Fruit fly (Drosophila melanogaster) whole organism, embryonic: Measurements from ENCODE around the gene Phs.

Experiments
- CG12744 ChIP-seq: fragments of 200-800 bp; sonication (Bioruptor generic); optimal IDR thresholded peaks from 2 replicates; lab custom pipeline; 2016; ENCODE audit warnings: missing biosample characterization, missing genetic modification characterization
- CG17802 ChIP-seq: fragments of 200-800 bp; sonication (Bioruptor generic); optimal IDR thresholded peaks from 2 replicates; lab custom pipeline; 2018; ENCODE audit warnings: missing biosample characterization, mild to moderate bottlenecking, missing genetic modification characterization, moderate library complexity
- Dp ChIP-seq: fragments of 200-800 bp; sonication (Bioruptor generic); optimal IDR thresholded peaks from 2 replicates; lab custom pipeline; 2018; ENCODE audit warnings: missing biosample characterization, mild to moderate bottlenecking, missing genetic modification characterization, moderate library complexity
- Lhr ChIP-seq: fragments of 200-800 bp; sonication (Bioruptor generic); optimal IDR thresholded peaks from 3 replicates; lab custom pipeline; 2017; ENCODE audit warnings: mild to moderate bottlenecking, missing biosample characterization, missing genetic modification reagents, missing genetic modification characterization
- amos ChIP-seq: fragments of 200-800 bp; sonication (Bioruptor generic); IDR thresholded peaks from 2 replicates; pipeline ENCODE4 v1.3.6; 2022; ENCODE audit warnings: missing biosample characterization, missing genetic modification characterization; ENCODE audit not compliant: partially characterized antibody
- lab ChIP-seq: fragments of 200-800 bp; sonication (Bioruptor generic); optimal IDR thresholded peaks from 3 replicates; lab custom pipeline; 2017; ENCODE audit warnings: missing biosample characterization, missing genetic modification characterization, mild to moderate bottlenecking, moderate library complexity, missing genetic modification reagents
- maf-S ChIP-seq: fragments of 200-800 bp; sonication (Bioruptor generic); optimal IDR thresholded peaks from 2 replicates; lab custom pipeline; 2016; ENCODE audit warnings: missing biosample characterization, missing genetic modification characterization
- onecut ChIP-seq: fragments of 200-800 bp; sonication (Bioruptor generic); IDR thresholded peaks from 2 replicates; pipeline ENCODE4 v1.3.6; 2022; ENCODE audit warnings: missing biosample characterization, missing genetic modification characterization
- rib ChIP-seq: fragments of 200-800 bp; sonication (Bioruptor generic); IDR thresholded peaks from 2 replicates; pipeline ENCODE4 v1.3.6; 2022; ENCODE audit warnings: missing biosample characterization, missing genetic modification characterization
- vnd ChIP-seq: fragments of 200-800 bp; sonication (Bioruptor generic); IDR thresholded peaks from 3 replicates; pipeline ENCODE4 v1.3.6; 2022; ENCODE audit warnings: missing biosample characterization, missing genetic modification characterization; ENCODE audit not compliant: partially characterized antibody
- zen ChIP-seq: fragments of 200-800 bp; sonication (Bioruptor generic); optimal IDR thresholded peaks from 3 replicates; lab custom pipeline; 2018; ENCODE audit warnings: missing biosample characterization, mild to moderate bottlenecking, missing genetic modification characterization, moderate library complexity

DNA sequence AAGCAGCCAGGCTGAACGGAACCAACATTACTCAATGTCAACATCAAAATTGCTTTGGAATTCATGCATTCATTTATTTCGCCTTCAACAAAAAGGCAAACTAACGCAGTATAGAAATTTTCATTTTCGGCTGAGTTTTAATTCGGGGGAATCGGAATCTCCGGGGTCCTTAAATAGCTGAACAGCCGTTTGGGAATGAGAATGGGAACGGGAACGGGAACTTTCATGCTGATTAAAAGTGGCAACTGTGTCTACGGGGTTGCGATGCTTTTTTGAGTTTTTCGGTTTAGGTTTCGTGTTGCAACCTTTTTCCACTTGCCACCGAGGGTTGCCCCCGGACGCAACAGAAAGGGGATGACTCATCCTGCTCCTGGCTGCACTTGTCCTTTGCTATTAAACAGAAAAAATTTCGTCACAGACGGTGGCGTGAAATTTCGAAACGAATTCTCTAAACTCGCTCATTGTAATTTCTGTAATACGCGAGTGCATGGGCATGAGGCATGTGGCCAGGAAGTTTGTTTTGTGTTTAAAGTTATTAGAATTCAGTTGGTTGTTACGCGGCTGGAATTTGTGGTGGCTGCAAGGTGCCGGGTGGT, 44.6 kb downstream of the Phs start:
- TF ChIP-seq onecut = no peak
- no peak for TF ChIP-seq Dp
- no peak for TF ChIP-seq zen (tag; lab: Kevin White, UChicago)
- TF ChIP-seq rib (GFP tag; lab: Robert Waterston, UW) = no peak
- no peak for TF ChIP-seq vnd (GFP tag; lab: Robert Waterston, UW)
- no peak for TF ChIP-seq maf-S (GFP tag; lab: Kevin White, UChicago)
- TF ChIP-seq CG17802 (tag; lab: Kevin White, UChicago) = no peak
- no peak for TF ChIP-seq Lhr (GFP tag; lab: Kevin White, UChicago)
- no peak for TF ChIP-seq CG12744
- no peak for TF ChIP-seq lab (GFP tag; lab: Kevin White, UChicago)
- TF ChIP-seq amos = no peak
